Worm (Caenorhabditis elegans) whole organism, midembryonic: Measurements from ENCODE around the gene ZK1098.2.

ENCODE experiments used
- T22C8.4 ChIP-seq: fragments of 200-800 bp; sonication (Bioruptor generic); IDR thresholded peaks from 2 replicates; pipeline ENCODE4 v1.3.6; 2022; ENCODE audit warnings: missing genetic modification characterization, missing compliant biosample characterization
- cog-1 ChIP-seq: sonication (generic microtip); optimal IDR thresholded peaks from 2 replicates; lab custom pipeline; 2016; ENCODE audit warnings: missing genetic modification characterization, missing compliant biosample characterization
- flt-1 ChIP-seq: fragments of 200-800 bp; sonication (Bioruptor generic); IDR thresholded peaks from 2 replicates; pipeline ENCODE4 v1.3.6; 2022; ENCODE audit warnings: missing genetic modification characterization, missing compliant biosample characterization
- klf-2 ChIP-seq: fragments of 200-800 bp; sonication (Bioruptor generic); conservative IDR thresholded peaks from 2 replicates; pipeline ENCODE4 v1.3.6; 2022; ENCODE audit warnings: missing genetic modification reagents, missing genetic modification characterization, missing compliant biosample characterization
- med-1 ChIP-seq: sonication (generic microtip); optimal IDR thresholded peaks from 2 replicates; lab custom pipeline; 2017; ENCODE audit warnings: missing genetic modification characterization, mild to moderate bottlenecking, missing compliant biosample characterization, antibody characterized with exemption, missing genetic modification reagents; ENCODE audit not compliant: insufficient read depth
- ref-1 ChIP-seq: fragments of 200-800 bp; sonication (Bioruptor generic); conservative IDR thresholded peaks from 2 replicates; pipeline ENCODE4 v1.3.6; 2022; ENCODE audit warnings: missing genetic modification reagents, missing genetic modification characterization, missing compliant biosample characterization
- tab-1 ChIP-seq: fragments of 200-800 bp; sonication (Bioruptor generic); IDR thresholded peaks from 2 replicates; pipeline ENCODE4 v1.3.6; 2022; ENCODE audit warnings: missing genetic modification characterization, missing compliant biosample characterization
- ztf-23 ChIP-seq: fragments of 200-800 bp; sonication (Bioruptor generic); IDR thresholded peaks from 2 replicates; pipeline ENCODE4 v1.3.6; 2022; ENCODE audit warnings: missing genetic modification reagents, missing genetic modification characterization, missing compliant biosample characterization
- ztf-29 ChIP-seq: fragments of 200-800 bp; sonication (Bioruptor generic); IDR thresholded peaks from 2 replicates; pipeline ENCODE4 v1.3.6; 2022; ENCODE audit warnings: missing genetic modification reagents, missing genetic modification characterization, missing compliant biosample characterization

ce11 chrIII:9502155-9502714 lies 26.7 kb upstream of the ZK1098.2 start:
- TF ChIP-seq ztf-29 (GFP tag; lab: Robert Waterston, UW) (no peak), flt-1 (GFP tag; lab: Robert Waterston, UW) (no peak), ztf-23 (no peak), med-1 (GFP tag; lab: Kevin White, UChicago) (no peak), tab-1 (GFP tag; lab: Robert Waterston, UW) (no peak), cog-1 (no peak), T22C8.4 (no peak), klf-2 (GFP tag; lab: Robert Waterston, UW) (no peak), ref-1 (GFP tag; lab: Robert Waterston, UW) (no peak)
